Fruit fly (Drosophila melanogaster) ovary, adult (tissue): Measurements from ENCODE around the gene Mcm5.
A peak's percentile ranks its signal among the peaks of the same experiment; 100 is the strongest.

Source experiments
- CG17801 ChIP-seq: fragments of 200-800 bp; optimal IDR thresholded peaks from 2 replicates; lab custom pipeline; 2019; ENCODE audit warnings: missing biosample characterization, mild to moderate bottlenecking, missing genetic modification characterization, moderate library complexity; ENCODE audit not compliant: partially characterized antibody

Gene Mcm5

DNA sequence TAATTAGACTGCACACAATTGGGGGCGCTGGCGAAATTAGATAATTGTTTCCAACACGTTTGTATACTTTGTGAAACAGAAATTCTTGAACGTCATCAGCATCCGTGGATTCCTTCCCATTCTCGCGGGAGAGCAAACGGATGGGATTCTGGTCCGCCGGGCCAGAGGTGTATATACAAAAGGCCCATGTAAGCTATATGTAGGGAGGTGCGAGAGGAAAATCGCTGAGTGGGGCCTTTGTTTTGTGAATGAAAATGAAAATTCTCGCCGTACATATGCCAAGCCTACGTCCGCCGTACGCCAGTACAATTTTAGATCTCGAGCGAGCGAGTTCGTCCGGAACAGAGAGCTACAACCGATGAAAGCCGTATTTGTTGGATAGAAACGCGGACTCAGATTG, 4.3 kb downstream of the Mcm5 start, which contains the start of gene CG14687:
TSS of gene CG14687 (plus strand) at position 301 of the 400 bp plus-strand sequence.
- TF ChIP-seq CG17801 (GFP tag; lab: Kevin White, UChicago) = no peak

dm6 chr3R:10803855-10804254, 15.5 kb downstream of the Mcm5 start, which contains the start of gene CG14692:
Gene CG14692, minus strand, starts transcription at chr3R:10803955.
- TF ChIP-seq CG17801 (GFP tag; lab: Kevin White, UChicago) = no peak

dm6 chr3R:10815032-10815431, 26.7 kb downstream of the Mcm5 start, which contains the start of the genes CG14693 and TTLL15:
Gene CG14693, minus strand, starts transcription at chr3R:10815047.
Gene TTLL15, plus strand, starts transcription at chr3R:10815288.
- no peak for TF ChIP-seq CG17801 (GFP tag; lab: Kevin White, UChicago)

DNA sequence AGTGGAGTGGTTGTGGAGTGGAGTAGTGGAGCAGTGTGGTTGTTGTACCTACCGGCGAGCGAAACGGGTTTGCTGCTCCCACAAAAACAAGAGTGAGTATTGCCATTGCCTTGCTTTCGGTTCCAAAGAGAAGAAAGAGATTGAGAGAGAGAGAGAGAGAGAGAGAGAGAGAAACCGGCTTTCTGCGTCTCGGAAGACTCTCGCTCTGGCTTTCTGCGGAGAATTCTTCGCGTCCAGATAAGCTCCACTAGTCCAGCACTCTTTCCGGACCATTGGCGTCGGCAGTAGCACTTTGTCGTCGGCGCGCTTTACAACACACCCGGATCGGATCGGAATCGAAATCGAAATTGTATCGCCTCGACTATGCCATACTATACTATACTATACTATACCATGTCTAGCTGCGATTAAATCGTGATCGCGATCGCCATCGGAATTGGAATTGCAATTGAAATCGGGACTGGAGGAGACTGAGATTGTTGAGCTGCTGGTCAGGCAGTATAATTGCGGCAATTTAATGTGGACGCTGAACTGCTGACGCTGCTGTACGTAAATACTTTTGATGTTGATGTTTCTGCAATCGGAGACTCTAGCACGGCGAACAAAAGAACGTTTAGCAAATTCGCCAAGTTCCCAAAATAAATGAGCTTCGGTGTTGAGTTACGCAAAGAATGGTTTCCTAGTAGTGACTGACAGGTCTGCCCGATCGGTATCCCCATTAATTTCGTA, 38.6 kb downstream of the Mcm5 start, which contains the start of gene Cad86C:
TSS of gene Cad86C (plus strand) at position 284 of the 729 bp plus-strand sequence.
- TF ChIP-seq CG17801 (GFP tag; lab: Kevin White, UChicago) = peak; percentile 34

DNA sequence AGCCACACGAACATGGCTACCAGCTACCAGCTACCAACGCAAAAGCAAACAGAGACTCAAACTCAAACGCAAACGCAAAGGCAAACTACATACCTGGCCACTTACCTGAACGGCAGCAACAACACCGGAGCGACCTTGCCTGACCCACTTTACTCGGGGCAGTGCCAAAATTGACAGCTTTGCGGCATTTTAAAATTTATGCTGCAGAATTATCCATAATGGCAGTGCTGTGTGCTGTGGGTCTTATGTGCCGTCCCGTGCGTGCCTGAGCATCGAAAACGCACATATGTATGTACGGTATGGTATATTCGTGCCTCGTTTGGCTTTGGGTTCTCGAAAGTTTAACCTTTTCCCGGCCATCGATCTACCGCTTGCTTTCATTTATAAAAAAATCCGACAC, 40.4 kb downstream of the Mcm5 start:
- no peak for TF ChIP-seq CG17801 (GFP tag; lab: Kevin White, UChicago)

DNA sequence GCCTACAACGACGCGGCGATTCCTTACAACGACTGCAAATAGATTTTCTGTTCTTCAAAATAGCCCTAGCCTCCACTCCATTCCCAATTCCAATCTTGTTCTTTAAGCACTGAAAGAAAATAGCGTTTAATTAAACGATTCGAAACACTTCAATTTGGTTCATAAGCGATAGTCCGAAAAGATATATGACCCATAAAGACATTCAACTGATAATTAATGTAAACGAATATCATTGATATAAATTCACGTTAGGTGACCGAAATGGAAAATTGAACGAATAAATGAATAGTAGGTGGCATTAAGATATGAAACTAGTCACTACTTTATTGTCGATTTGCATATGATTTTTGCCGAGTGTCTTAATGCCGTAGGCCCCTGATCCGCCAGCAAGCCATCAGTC, 41.4 kb downstream of the Mcm5 start:
- TF ChIP-seq CG17801 (GFP tag; lab: Kevin White, UChicago) = no peak

dm6 chr3R:10832526-10833165, 44.3 kb downstream of the Mcm5 start:
- TF ChIP-seq CG17801 (GFP tag; lab: Kevin White, UChicago) = no peak

dm6 chr3R:10834893-10835292, 46.6 kb downstream of the Mcm5 start:
- TF ChIP-seq CG17801 (GFP tag; lab: Kevin White, UChicago) = no peak

dm6 chr3R:10836924-10837323, 48.6 kb downstream of the Mcm5 start:
- TF ChIP-seq CG17801 (GFP tag; lab: Kevin White, UChicago) = no peak
